Fruit fly (Drosophila melanogaster) whole organism, prepupa: ENCODE results near the gene Or22c.

Experiments
- Blimp-1 ChIP-seq: fragments of 200-800 bp; sonication (Bioruptor generic); optimal IDR thresholded peaks from 3 replicates; lab custom pipeline; 2017; ENCODE audit warnings: missing biosample characterization, missing genetic modification characterization, mild to moderate bottlenecking, moderate library complexity, missing genetic modification reagents
- CG10669 ChIP-seq: fragments of 200-800 bp; sonication (Bioruptor generic); optimal IDR thresholded peaks from 3 replicates; lab custom pipeline; 2018; ENCODE audit warnings: missing biosample characterization, mild to moderate bottlenecking, missing genetic modification characterization, moderate library complexity
- CG11294 ChIP-seq: fragments of 200-800 bp; sonication (Bioruptor generic); IDR thresholded peaks from 2 replicates; pipeline ENCODE4 v1.3.6; 2022; ENCODE audit warnings: missing biosample characterization, missing genetic modification characterization
- CG11902 ChIP-seq: fragments of 200-800 bp; sonication (Bioruptor generic); optimal IDR thresholded peaks from 3 replicates; lab custom pipeline; 2016; ENCODE audit warnings: missing biosample characterization, missing genetic modification characterization
- CG15336 ChIP-seq: fragments of 200-800 bp; sonication (Bioruptor generic); IDR thresholded peaks from 2 replicates; pipeline ENCODE4 v1.3.6; 2022; ENCODE audit warnings: missing biosample characterization, missing genetic modification characterization
- CG1621 ChIP-seq: fragments of 200-800 bp; sonication (Bioruptor generic); optimal IDR thresholded peaks from 3 replicates; lab custom pipeline; 2018; ENCODE audit warnings: missing biosample characterization, mild to moderate bottlenecking, missing genetic modification characterization
- CG16779 ChIP-seq: fragments of 200-800 bp; sonication (Bioruptor generic); optimal IDR thresholded peaks from 3 replicates; lab custom pipeline; 2017; ENCODE audit warnings: missing biosample characterization, mild to moderate bottlenecking, missing genetic modification characterization
- CG3032 ChIP-seq: fragments of 200-800 bp; optimal IDR thresholded peaks from 2 replicates; lab custom pipeline; 2019; ENCODE audit warnings: missing biosample characterization, mild to moderate bottlenecking, missing genetic modification characterization, moderate library complexity
- CG31627 ChIP-seq: fragments of 200-800 bp; sonication (Bioruptor generic); optimal IDR thresholded peaks from 3 replicates; lab custom pipeline; 2016; ENCODE audit warnings: missing biosample characterization, missing genetic modification characterization
- CG32006 ChIP-seq: fragments of 200-800 bp; sonication (Bioruptor generic); optimal IDR thresholded peaks from 3 replicates; lab custom pipeline; 2017; ENCODE audit warnings: missing biosample characterization, mild to moderate bottlenecking, missing genetic modification characterization
- CG34406 ChIP-seq: fragments of 200-800 bp; sonication (Bioruptor generic); optimal IDR thresholded peaks from 3 replicates; lab custom pipeline; 2016; ENCODE audit warnings: missing biosample characterization, missing genetic modification characterization
- CG3919 ChIP-seq: fragments of 200-800 bp; sonication (Bioruptor generic); optimal IDR thresholded peaks from 3 replicates; lab custom pipeline; 2016; ENCODE audit warnings: missing biosample characterization, missing genetic modification characterization
- CG4318 ChIP-seq: fragments of 200-800 bp; sonication (Bioruptor generic); optimal IDR thresholded peaks from 3 replicates; lab custom pipeline; 2017; ENCODE audit warnings: missing biosample characterization, mild to moderate bottlenecking, missing genetic modification characterization
- CG6163 ChIP-seq: fragments of 200-800 bp; sonication (Bioruptor generic); IDR thresholded peaks from 3 replicates; pipeline ENCODE4 v1.3.6; 2022; ENCODE audit warnings: missing biosample characterization, missing genetic modification characterization
- CG6276 ChIP-seq: fragments of 200-800 bp; sonication (Bioruptor generic); optimal IDR thresholded peaks from 2 replicates; lab custom pipeline; 2017; ENCODE audit warnings: missing biosample characterization, mild to moderate bottlenecking, missing genetic modification characterization
- CG6792 ChIP-seq: fragments of 200-800 bp; sonication (Bioruptor generic); optimal IDR thresholded peaks from 3 replicates; lab custom pipeline; 2016; ENCODE audit warnings: missing biosample characterization, missing genetic modification characterization
- CG6808 ChIP-seq: fragments of 200-800 bp; sonication (Bioruptor generic); optimal IDR thresholded peaks from 3 replicates; lab custom pipeline; 2017; ENCODE audit warnings: missing biosample characterization, missing genetic modification characterization, mild to moderate bottlenecking, moderate library complexity, missing genetic modification reagents
- CG6854 ChIP-seq: fragments of 200-800 bp; sonication (Bioruptor generic); optimal IDR thresholded peaks from 2 replicates; lab custom pipeline; 2017; ENCODE audit warnings: missing biosample characterization, mild to moderate bottlenecking, missing genetic modification characterization
- CG7368 ChIP-seq: fragments of 200-800 bp; sonication (Bioruptor generic); optimal IDR thresholded peaks from 3 replicates; lab custom pipeline; 2016; ENCODE audit warnings: missing biosample characterization, missing genetic modification characterization
- CG8119 ChIP-seq: fragments of 200-800 bp; sonication (Bioruptor generic); IDR thresholded peaks from 3 replicates; pipeline ENCODE4 v1.3.6; 2022; ENCODE audit warnings: missing biosample characterization, missing genetic modification characterization
- CG8319 ChIP-seq: fragments of 200-800 bp; sonication (Bioruptor generic); optimal IDR thresholded peaks from 3 replicates; lab custom pipeline; 2016; ENCODE audit warnings: missing biosample characterization, missing genetic modification characterization
- CG8632 ChIP-seq: fragments of 200-800 bp; sonication (Bioruptor generic); optimal IDR thresholded peaks from 3 replicates; lab custom pipeline; 2016; ENCODE audit warnings: missing biosample characterization, missing genetic modification characterization
- CG9139 ChIP-seq: fragments of 200-800 bp; sonication (Bioruptor generic); optimal IDR thresholded peaks from 3 replicates; lab custom pipeline; 2017; ENCODE audit warnings: missing biosample characterization, mild to moderate bottlenecking, missing genetic modification characterization
- Eip75B ChIP-seq: fragments of 200-800 bp; sonication (Bioruptor generic); optimal IDR thresholded peaks from 3 replicates; lab custom pipeline; 2016; ENCODE audit warnings: missing biosample characterization, missing genetic modification characterization
- Eip78C ChIP-seq: fragments of 200-800 bp; sonication (Bioruptor generic); peaks from one replicate; lab custom pipeline; 2016; ENCODE audit warnings: missing biosample characterization, missing genetic modification characterization
- Eip93F ChIP-seq: fragments of 200-800 bp; sonication (Bioruptor generic); optimal IDR thresholded peaks from 2 replicates; lab custom pipeline; 2016; ENCODE audit warnings: missing biosample characterization, mild to moderate bottlenecking, missing genetic modification characterization
- Ets21C ChIP-seq: fragments of 200-800 bp; sonication (Bioruptor generic); optimal IDR thresholded peaks from 3 replicates; lab custom pipeline; 2016; ENCODE audit warnings: missing biosample characterization, missing genetic modification characterization
- Ets96B ChIP-seq: fragments of 200-800 bp; optimal IDR thresholded peaks from 2 replicates; lab custom pipeline; 2019; ENCODE audit warnings: missing biosample characterization, mild to moderate bottlenecking, missing genetic modification characterization, moderate library complexity
- Gug ChIP-seq: fragments of 200-800 bp; sonication (Bioruptor generic); IDR thresholded peaks from 2 replicates; pipeline ENCODE4 v1.3.6; 2022; ENCODE audit warnings: missing biosample characterization, missing genetic modification characterization
- Hr38 ChIP-seq: sonication (Bioruptor generic); optimal IDR thresholded peaks from 2 replicates; lab custom pipeline; 2016; ENCODE audit warnings: missing biosample characterization, missing genetic modification characterization
- Lpt ChIP-seq: fragments of 200-800 bp; sonication (Bioruptor generic); optimal IDR thresholded peaks from 3 replicates; lab custom pipeline; 2016; ENCODE audit warnings: missing biosample characterization, missing genetic modification characterization
- Met ChIP-seq: fragments of 200-800 bp; sonication (Bioruptor generic); optimal IDR thresholded peaks from 3 replicates; lab custom pipeline; 2016; ENCODE audit warnings: missing biosample characterization, missing genetic modification characterization
- OdsH ChIP-seq: fragments of 200-800 bp; sonication (Bioruptor generic); optimal IDR thresholded peaks from 3 replicates; lab custom pipeline; 2016; ENCODE audit warnings: missing biosample characterization, missing genetic modification characterization
- Smox ChIP-seq: fragments of 200-800 bp; sonication (Bioruptor generic); optimal IDR thresholded peaks from 3 replicates; lab custom pipeline; 2016; ENCODE audit warnings: missing biosample characterization, missing genetic modification characterization
- Sox102F ChIP-seq: fragments of 200-800 bp; sonication (Bioruptor generic); optimal IDR thresholded peaks from 2 replicates; lab custom pipeline; 2016; ENCODE audit warnings: missing biosample characterization, mild to moderate bottlenecking, missing genetic modification characterization
- Sox15 ChIP-seq: fragments of 200-800 bp; sonication (Bioruptor generic); optimal IDR thresholded peaks from 3 replicates; lab custom pipeline; 2016; ENCODE audit warnings: missing biosample characterization, missing genetic modification characterization
- achi ChIP-seq: fragments of 200-800 bp; sonication (Bioruptor generic); optimal IDR thresholded peaks from 3 replicates; lab custom pipeline; 2016; ENCODE audit warnings: missing biosample characterization, missing genetic modification characterization
- acj6 ChIP-seq: fragments of 200-800 bp; sonication (Bioruptor generic); optimal IDR thresholded peaks from 3 replicates; lab custom pipeline; 2016; ENCODE audit warnings: missing biosample characterization, missing genetic modification characterization
- cyc ChIP-seq: fragments of 200-800 bp; sonication (Bioruptor generic); optimal IDR thresholded peaks from 3 replicates; lab custom pipeline; 2016; ENCODE audit warnings: missing biosample characterization, missing genetic modification characterization
- dac ChIP-seq: fragments of 200-800 bp; sonication (Bioruptor generic); optimal IDR thresholded peaks from 2 replicates; lab custom pipeline; 2017; ENCODE audit warnings: missing biosample characterization, mild to moderate bottlenecking, missing genetic modification characterization
- dsx ChIP-seq: fragments of 200-800 bp; optimal IDR thresholded peaks from 3 replicates; lab custom pipeline; 2019; ENCODE audit warnings: missing biosample characterization, mild to moderate bottlenecking, missing genetic modification characterization, moderate library complexity; ENCODE audit not compliant: poor library complexity, severe bottlenecking
- eg ChIP-seq: fragments of 200-800 bp; sonication (Bioruptor generic); IDR thresholded peaks from 3 replicates; pipeline ENCODE4 v1.3.6; 2022; ENCODE audit warnings: missing biosample characterization, missing genetic modification characterization
- esn ChIP-seq: fragments of 200-800 bp; sonication (Bioruptor generic); optimal IDR thresholded peaks from 2 replicates; lab custom pipeline; 2016; ENCODE audit warnings: missing biosample characterization, mild to moderate bottlenecking, missing genetic modification characterization, moderate library complexity
- fd59A ChIP-seq: fragments of 200-800 bp; sonication (Bioruptor generic); optimal IDR thresholded peaks from 2 replicates; lab custom pipeline; 2017; ENCODE audit warnings: missing biosample characterization, mild to moderate bottlenecking, missing genetic modification characterization, missing genetic modification reagents
- fd85E ChIP-seq: fragments of 200-800 bp; sonication (Bioruptor generic); optimal IDR thresholded peaks from 3 replicates; lab custom pipeline; 2016; ENCODE audit warnings: missing biosample characterization, missing genetic modification characterization
- fkh ChIP-seq: fragments of 200-800 bp; sonication (Bioruptor generic); optimal IDR thresholded peaks from 3 replicates; lab custom pipeline; 2017; ENCODE audit warnings: missing biosample characterization, mild to moderate bottlenecking, missing genetic modification characterization, moderate library complexity
- net ChIP-seq: fragments of 200-800 bp; sonication (Bioruptor generic); optimal IDR thresholded peaks from 3 replicates; lab custom pipeline; 2016; ENCODE audit warnings: missing biosample characterization, missing genetic modification characterization
- pdm3 ChIP-seq: fragments of 200-800 bp; sonication (Bioruptor generic); optimal IDR thresholded peaks from 3 replicates; lab custom pipeline; 2016; ENCODE audit warnings: missing biosample characterization, missing genetic modification characterization
- salr ChIP-seq, 2 experiments: fragments of 200-800 bp; sonication (Bioruptor generic); optimal IDR thresholded peaks; 3 replicates each; lab custom pipeline; 2016 to 2018; ENCODE audit warnings: missing biosample characterization in 2 of 2, missing genetic modification characterization in 2 of 2, mild to moderate bottlenecking in 1 of 2
- spab ChIP-seq: fragments of 200-800 bp; sonication (Bioruptor generic); optimal IDR thresholded peaks from 2 replicates; lab custom pipeline; 2017; ENCODE audit warnings: missing biosample characterization, mild to moderate bottlenecking, missing genetic modification characterization, missing genetic modification reagents
- svp ChIP-seq: fragments of 200-800 bp; sonication (Bioruptor generic); peaks from one replicate; lab custom pipeline; 2016; ENCODE audit warnings: missing biosample characterization, missing genetic modification characterization
- topi ChIP-seq: fragments of 200-800 bp; sonication (Bioruptor generic); optimal IDR thresholded peaks from 3 replicates; lab custom pipeline; 2016; ENCODE audit warnings: missing biosample characterization, missing genetic modification characterization
- vri ChIP-seq: fragments of 200-800 bp; sonication (Bioruptor generic); optimal IDR thresholded peaks from 3 replicates; lab custom pipeline; 2016; ENCODE audit warnings: missing biosample characterization, mild to moderate bottlenecking, missing genetic modification characterization

Gene Or22c

dm6 chr2L:2072970-2073369, 18.6 kb downstream of the Or22c start:
- TF ChIP-seq spab (GFP tag; lab: Kevin White, UChicago) (peak; percentile 23), CG32006 (peak; percentile 21), fd85E (GFP tag; lab: Kevin White, UChicago) (no peak), CG10669 (peak; percentile 51), CG1621 (tag; lab: Kevin White, UChicago) (no peak), CG6163 (GFP tag; lab: Robert Waterston, UW) (peak; percentile 41; the same call in 1 of the 3 replicates), salr (GFP tag; optimal IDR thresholded peaks at IDR 0.05; lab: Kevin White, UChicago) (peak in 1 of 2 experiments; percentile 41), Sox102F (no peak), CG3919 (GFP tag; lab: Kevin White, UChicago) (peak; percentile 42), dsx (GFP tag; lab: Kevin White, UChicago) (peak; percentile 22), CG6276 (GFP tag; lab: Kevin White, UChicago) (no peak), CG9139 (no peak), vri (GFP tag; lab: Kevin White, UChicago) (no peak), CG8632 (GFP tag; lab: Kevin White, UChicago) (peak; percentile 6), eg (0 out of 3 replicates have a peak, but pooled peaks have one; percentile 18), CG16779 (tag; lab: Kevin White, UChicago) (no peak), topi (GFP tag; lab: Kevin White, UChicago) (peak; percentile 13), esn (GFP tag; lab: Kevin White, UChicago) (no peak), achi (GFP tag; lab: Kevin White, UChicago) (peak; percentile 38), dac (GFP tag; lab: Kevin White, UChicago) (no peak), net (GFP tag; lab: Kevin White, UChicago) (no peak), OdsH (GFP tag; lab: Kevin White, UChicago) (peak; percentile 7), fkh (no peak), acj6 (GFP tag; lab: Kevin White, UChicago) (peak; percentile 35), CG3032 (tag; lab: Kevin White, UChicago) (no peak), pdm3 (GFP tag; lab: Kevin White, UChicago) (peak; percentile 36), Blimp-1 (no peak), svp (GFP tag; lab: Kevin White, UChicago) (peak; percentile 30), CG8319 (GFP tag; lab: Kevin White, UChicago) (peak; percentile 9), Ets96B (tag; lab: Kevin White, UChicago) (peak; percentile 51), CG8119 (GFP tag; lab: Robert Waterston, UW) (0 out of 3 replicates have a peak, but pooled peaks have one; percentile 14), Sox15 (GFP tag; lab: Kevin White, UChicago) (no peak), Eip75B (GFP tag; lab: Kevin White, UChicago) (peak; percentile 41), Eip78C (GFP tag; lab: Kevin White, UChicago) (peak; percentile 32), Gug (GFP tag; lab: Robert Waterston, UW) (no peak), CG15336 (no peak), Hr38 (GFP tag; lab: Kevin White, UChicago) (no peak), cyc (GFP tag; lab: Kevin White, UChicago) (peak; percentile 10), CG34406 (GFP tag; lab: Kevin White, UChicago) (no peak), CG11902 (GFP tag; lab: Kevin White, UChicago) (no peak), Met (GFP tag; lab: Kevin White, UChicago) (peak; percentile 16), Eip93F (GFP tag; lab: Kevin White, UChicago) (no peak), CG11294 (GFP tag; lab: Robert Waterston, UW) (no peak), Lpt (no peak), CG7368 (peak; percentile 13), Ets21C (no peak), CG6792 (peak; percentile 8), fd59A (GFP tag; lab: Kevin White, UChicago) (peak; percentile 43), CG6808 (GFP tag; lab: Kevin White, UChicago) (peak; percentile 41), Smox (GFP tag; lab: Kevin White, UChicago) (peak; percentile 17), CG31627 (GFP tag; lab: Kevin White, UChicago) (no peak), CG6854 (GFP tag; lab: Kevin White, UChicago) (no peak), CG4318 (no peak)
